Worm (Caenorhabditis elegans) whole organism, midembryonic: ENCODE measurements around the gene fbxa-1.
"Not testable (repeated sequence)": the region's sequence is repeated elsewhere in the genome, so short reads cannot be mapped to it uniquely, and the experiment has no call there.

Experiments
- T22C8.4 ChIP-seq: fragments of 200-800 bp; sonication (Bioruptor generic); IDR thresholded peaks from 2 replicates; pipeline ENCODE4 v1.3.6; 2022; ENCODE audit warnings: missing genetic modification characterization, missing compliant biosample characterization
- cog-1 ChIP-seq: sonication (generic microtip); optimal IDR thresholded peaks from 2 replicates; lab custom pipeline; 2016; ENCODE audit warnings: missing genetic modification characterization, missing compliant biosample characterization
- flt-1 ChIP-seq: fragments of 200-800 bp; sonication (Bioruptor generic); IDR thresholded peaks from 2 replicates; pipeline ENCODE4 v1.3.6; 2022; ENCODE audit warnings: missing genetic modification characterization, missing compliant biosample characterization
- klf-2 ChIP-seq: fragments of 200-800 bp; sonication (Bioruptor generic); conservative IDR thresholded peaks from 2 replicates; pipeline ENCODE4 v1.3.6; 2022; ENCODE audit warnings: missing genetic modification reagents, missing genetic modification characterization, missing compliant biosample characterization
- med-1 ChIP-seq: sonication (generic microtip); optimal IDR thresholded peaks from 2 replicates; lab custom pipeline; 2017; ENCODE audit warnings: missing genetic modification characterization, mild to moderate bottlenecking, missing compliant biosample characterization, antibody characterized with exemption, missing genetic modification reagents; ENCODE audit not compliant: insufficient read depth
- ref-1 ChIP-seq: fragments of 200-800 bp; sonication (Bioruptor generic); conservative IDR thresholded peaks from 2 replicates; pipeline ENCODE4 v1.3.6; 2022; ENCODE audit warnings: missing genetic modification reagents, missing genetic modification characterization, missing compliant biosample characterization
- tab-1 ChIP-seq: fragments of 200-800 bp; sonication (Bioruptor generic); IDR thresholded peaks from 2 replicates; pipeline ENCODE4 v1.3.6; 2022; ENCODE audit warnings: missing genetic modification characterization, missing compliant biosample characterization
- ztf-23 ChIP-seq: fragments of 200-800 bp; sonication (Bioruptor generic); IDR thresholded peaks from 2 replicates; pipeline ENCODE4 v1.3.6; 2022; ENCODE audit warnings: missing genetic modification reagents, missing genetic modification characterization, missing compliant biosample characterization
- ztf-29 ChIP-seq: fragments of 200-800 bp; sonication (Bioruptor generic); IDR thresholded peaks from 2 replicates; pipeline ENCODE4 v1.3.6; 2022; ENCODE audit warnings: missing genetic modification reagents, missing genetic modification characterization, missing compliant biosample characterization

fbxa-1 gene

DNA sequence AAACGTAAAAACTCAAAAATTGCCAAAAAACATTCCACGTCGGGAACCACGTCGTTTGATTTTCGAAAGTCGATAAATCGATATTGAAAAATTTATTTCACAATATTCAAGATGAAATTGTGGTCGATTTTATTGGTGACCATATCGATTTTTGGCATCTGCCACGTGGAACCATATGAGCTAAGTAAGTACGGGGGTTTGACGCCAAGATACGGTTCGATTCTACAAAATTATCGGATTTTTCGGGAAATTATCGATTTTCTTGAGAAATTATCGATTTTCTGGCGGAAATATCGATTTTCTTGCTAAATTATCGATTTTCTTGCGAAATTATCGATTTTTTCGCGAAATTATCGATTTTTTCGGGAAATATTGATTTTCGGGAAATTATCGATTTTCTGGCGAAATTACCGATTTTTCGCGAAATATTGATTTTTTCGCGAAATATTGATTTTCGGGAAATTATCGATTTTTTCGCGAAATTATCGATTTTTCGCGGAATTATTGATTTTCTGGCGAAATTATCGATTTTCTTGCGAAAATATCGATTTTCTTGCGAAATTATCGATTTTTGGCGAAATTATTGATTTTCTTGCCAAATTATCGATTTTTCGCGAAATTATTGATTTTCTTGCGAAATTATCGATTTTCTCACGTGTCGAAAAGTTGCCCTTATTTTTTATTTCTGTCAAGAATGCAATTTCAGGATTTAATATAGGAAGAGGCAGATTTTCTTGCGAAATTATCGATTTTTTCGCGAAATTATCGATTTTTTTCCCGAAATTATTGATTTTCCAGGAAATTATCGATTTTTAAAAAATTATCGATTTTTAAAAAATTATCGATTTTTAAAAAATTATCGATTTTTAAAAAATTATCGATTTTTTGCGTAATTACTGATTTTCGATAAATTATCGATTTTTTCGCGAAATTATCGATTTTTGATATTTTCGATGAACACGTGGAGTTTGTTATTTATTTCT, 25.7 kb downstream of the fbxa-1 start, which contains the start of gene Y54F10BM.3:
Gene Y54F10BM.3, plus strand, starts transcription at position 51 of the 983 bp plus-strand sequence.
- peak; percentile 98 for TF ChIP-seq T22C8.4 (GFP tag; lab: Robert Waterston, UW)
- TF ChIP-seq flt-1, result no peak
- no peak for TF ChIP-seq cog-1 (tag; lab: Kevin White, UChicago)
- TF ChIP-seq klf-2 (GFP tag; lab: Robert Waterston, UW), result no peak
- TF ChIP-seq ztf-29 (GFP tag; lab: Robert Waterston, UW), result no peak
- no peak for TF ChIP-seq ref-1 (GFP tag; lab: Robert Waterston, UW)

DNA sequence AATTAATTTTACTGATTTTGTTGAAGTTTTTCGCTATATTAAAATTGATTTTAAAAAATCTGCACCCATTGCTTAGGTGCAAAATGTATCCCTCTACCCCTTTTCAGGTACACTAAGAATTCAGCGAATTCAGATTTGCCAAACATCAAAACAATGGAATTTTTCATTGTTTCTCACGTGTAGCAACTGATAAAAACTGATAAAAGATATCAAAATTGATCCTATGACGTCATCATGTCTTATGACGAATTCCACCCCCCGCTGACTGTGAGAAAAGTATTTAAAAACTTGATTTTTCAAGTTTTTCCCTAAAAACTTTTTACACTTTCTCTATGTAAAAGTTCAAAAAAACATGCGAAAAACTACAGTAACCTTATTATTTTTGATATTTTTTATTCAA, 27.4 kb downstream of the fbxa-1 start, which contains the start of gene Y54F10BM.22:
Gene Y54F10BM.22, plus strand, starts transcription at position 331 of the 400 bp plus-strand sequence.
- TF ChIP-seq ztf-23 (no peak), ztf-29 (GFP tag; lab: Robert Waterston, UW) (no peak), ref-1 (GFP tag; lab: Robert Waterston, UW) (no peak), flt-1 (no peak), T22C8.4 (GFP tag; lab: Robert Waterston, UW) (no peak), tab-1 (GFP tag; lab: Robert Waterston, UW) (no peak), cog-1 (tag; lab: Kevin White, UChicago) (no peak)

DNA sequence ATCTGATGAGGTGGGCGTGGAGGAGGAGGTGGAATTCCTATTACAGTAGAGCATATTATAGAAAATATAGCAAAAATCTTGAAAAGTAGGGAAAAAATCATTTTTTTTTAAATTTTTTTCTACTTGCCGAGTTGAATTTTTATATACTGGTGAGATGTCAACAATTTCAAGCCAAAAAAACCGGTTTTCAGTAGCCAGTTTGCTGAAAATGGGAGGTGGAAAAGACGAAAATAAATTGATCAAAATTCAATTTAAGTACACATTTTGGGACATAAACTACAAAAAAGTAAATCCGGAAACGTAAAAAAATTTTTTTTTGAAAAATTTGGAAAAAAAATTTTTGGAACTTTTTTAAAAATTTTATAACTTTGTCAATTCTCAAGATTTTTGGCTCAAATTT, 28.5 kb downstream of the fbxa-1 start, which contains the start of gene Y54F10BM.23:
Gene Y54F10BM.23, minus strand, starts transcription at position 101 of the 400 bp plus-strand sequence.
- no peak for TF ChIP-seq klf-2 (GFP tag; lab: Robert Waterston, UW)
- TF ChIP-seq cog-1 (tag; lab: Kevin White, UChicago), result no peak
- no peak for TF ChIP-seq ztf-29 (GFP tag; lab: Robert Waterston, UW)
- TF ChIP-seq ref-1 (GFP tag; lab: Robert Waterston, UW), result no peak
- no peak for TF ChIP-seq ztf-23
- TF ChIP-seq T22C8.4 (GFP tag; lab: Robert Waterston, UW), result no peak
- no peak for TF ChIP-seq flt-1
- TF ChIP-seq tab-1 (GFP tag; lab: Robert Waterston, UW), result no peak
- TF ChIP-seq med-1, result no peak

DNA sequence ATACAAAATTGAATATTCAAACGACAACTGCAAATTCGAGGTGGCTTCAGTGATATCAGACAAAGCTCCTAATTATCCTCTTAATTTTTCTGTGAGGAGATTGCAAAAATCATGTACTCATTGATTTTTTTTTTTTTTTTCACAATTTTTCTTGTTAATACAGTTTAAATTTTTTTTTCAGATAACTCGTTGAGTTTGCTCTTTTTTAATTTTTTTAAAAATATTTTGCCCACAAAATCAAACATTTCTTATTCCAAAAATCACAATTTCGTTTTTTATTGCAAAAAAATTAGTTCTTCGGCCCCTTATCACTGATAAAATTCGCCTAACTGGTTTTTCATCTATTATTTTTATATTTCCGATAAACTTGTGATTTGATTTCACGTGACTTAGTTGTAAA, 31.1 kb downstream of the fbxa-1 start, which contains the start of gene Y54F10BM.21:
Gene Y54F10BM.21, plus strand, starts transcription at position 301 of the 400 bp plus-strand sequence.
- TF ChIP-seq med-1 (no peak), ref-1 (GFP tag; lab: Robert Waterston, UW) (no peak), ztf-29 (GFP tag; lab: Robert Waterston, UW) (no peak), tab-1 (GFP tag; lab: Robert Waterston, UW) (no peak), klf-2 (GFP tag; lab: Robert Waterston, UW) (no peak), T22C8.4 (GFP tag; lab: Robert Waterston, UW) (no peak)

DNA sequence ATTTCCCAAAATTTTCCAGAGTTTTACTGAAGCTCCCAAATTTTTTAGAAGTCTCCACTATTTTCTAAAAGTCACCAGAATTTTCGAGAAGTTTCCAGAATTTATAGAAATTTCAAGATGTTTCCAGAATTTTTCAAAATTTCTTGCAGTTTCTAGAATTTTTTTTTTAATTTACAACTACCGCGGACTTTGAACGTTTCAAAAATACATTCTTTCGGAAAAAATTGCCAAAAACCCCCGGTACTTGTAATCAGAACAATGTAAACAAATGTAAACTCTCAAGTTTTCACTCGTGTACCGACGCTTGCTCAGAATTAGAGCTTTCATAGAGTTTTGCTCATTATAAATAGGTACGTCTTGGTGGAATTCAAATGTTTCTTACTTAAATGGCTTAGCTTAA, 35.2 kb downstream of the fbxa-1 start, which contains the start of gene fbxa-39:
Gene fbxa-39, plus strand, starts transcription at position 301 of the 400 bp plus-strand sequence.
- TF ChIP-seq klf-2 (GFP tag; lab: Robert Waterston, UW), result no peak
- TF ChIP-seq cog-1 (tag; lab: Kevin White, UChicago), result no peak
- TF ChIP-seq tab-1 (GFP tag; lab: Robert Waterston, UW), result no peak
- TF ChIP-seq ztf-29 (GFP tag; lab: Robert Waterston, UW), result no peak
- no peak for TF ChIP-seq ztf-23
- no peak for TF ChIP-seq med-1

DNA sequence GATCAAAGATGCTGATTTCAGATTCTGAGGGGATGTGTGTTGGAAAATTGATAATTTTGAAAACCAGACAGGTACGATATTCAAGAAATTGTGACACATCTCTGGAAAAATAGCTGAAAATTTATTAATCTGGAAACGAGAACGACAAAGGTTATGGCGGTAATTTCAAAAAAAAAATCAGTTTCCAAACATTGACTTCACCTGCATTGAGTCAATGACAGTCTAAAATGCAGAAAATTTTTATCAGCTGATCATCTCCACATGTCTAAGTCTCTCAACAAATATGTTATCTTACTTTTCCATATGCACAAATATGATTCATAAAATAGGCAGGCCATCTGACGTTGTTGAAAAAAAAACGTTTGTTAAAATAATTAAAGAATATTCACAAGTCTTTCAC, 35.9 kb downstream of the fbxa-1 start, which contains the start of gene fbxa-48:
Gene fbxa-48, minus strand, starts transcription at position 101 of the 400 bp plus-strand sequence.
- TF ChIP-seq tab-1 (GFP tag; lab: Robert Waterston, UW) (no peak), T22C8.4 (GFP tag; lab: Robert Waterston, UW) (no peak), cog-1 (tag; lab: Kevin White, UChicago) (no peak), ztf-23 (no peak), flt-1 (no peak), ref-1 (GFP tag; lab: Robert Waterston, UW) (no peak), med-1 (no peak), ztf-29 (GFP tag; lab: Robert Waterston, UW) (no peak), klf-2 (GFP tag; lab: Robert Waterston, UW) (no peak)

DNA sequence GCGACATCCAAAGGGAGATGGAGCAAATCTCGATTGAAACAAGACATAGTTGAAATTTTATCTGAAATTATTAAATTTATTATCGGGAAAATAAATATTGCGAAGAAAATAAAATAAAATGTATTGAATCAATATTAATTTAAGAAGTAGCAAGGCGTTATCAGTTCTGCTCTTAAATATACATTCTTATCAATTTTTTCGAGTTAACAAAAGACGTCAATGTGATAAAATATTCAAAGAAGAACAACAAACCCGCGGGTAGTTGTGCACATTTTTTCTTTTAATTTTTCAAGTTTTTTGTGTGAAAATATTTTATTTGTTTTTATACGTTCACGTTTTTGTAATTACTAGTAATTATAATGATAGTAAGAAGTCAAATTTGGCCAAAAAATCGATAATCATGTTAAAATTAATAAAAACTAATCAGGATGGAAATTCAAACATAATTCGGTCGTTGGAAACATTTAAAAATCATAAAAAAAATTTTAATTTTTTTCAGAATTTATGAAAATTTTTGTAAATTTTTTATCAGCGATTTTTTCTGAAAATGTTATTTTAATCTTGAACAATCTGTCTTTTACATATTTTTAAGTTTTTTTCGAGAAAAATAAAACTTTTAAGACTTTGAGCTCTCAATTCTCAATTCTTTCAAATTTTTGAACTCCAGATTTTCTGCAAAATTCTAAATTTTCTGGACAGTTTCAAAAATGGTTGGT, 41.8 kb downstream of the fbxa-1 start, which contains the start of gene fbxa-9:
Gene fbxa-9, plus strand, starts transcription at position 666 of the 716 bp plus-strand sequence.
- TF ChIP-seq klf-2 (GFP tag; lab: Robert Waterston, UW), result no peak
- TF ChIP-seq T22C8.4 (GFP tag; lab: Robert Waterston, UW), result no peak
- TF ChIP-seq tab-1 (GFP tag; lab: Robert Waterston, UW), result no peak
- no peak for TF ChIP-seq flt-1
- no peak for TF ChIP-seq ztf-23
- no peak for TF ChIP-seq med-1
- no peak for TF ChIP-seq ref-1 (GFP tag; lab: Robert Waterston, UW)
- TF ChIP-seq cog-1 (tag; lab: Kevin White, UChicago), result no peak
- no peak for TF ChIP-seq ztf-29 (GFP tag; lab: Robert Waterston, UW)

DNA sequence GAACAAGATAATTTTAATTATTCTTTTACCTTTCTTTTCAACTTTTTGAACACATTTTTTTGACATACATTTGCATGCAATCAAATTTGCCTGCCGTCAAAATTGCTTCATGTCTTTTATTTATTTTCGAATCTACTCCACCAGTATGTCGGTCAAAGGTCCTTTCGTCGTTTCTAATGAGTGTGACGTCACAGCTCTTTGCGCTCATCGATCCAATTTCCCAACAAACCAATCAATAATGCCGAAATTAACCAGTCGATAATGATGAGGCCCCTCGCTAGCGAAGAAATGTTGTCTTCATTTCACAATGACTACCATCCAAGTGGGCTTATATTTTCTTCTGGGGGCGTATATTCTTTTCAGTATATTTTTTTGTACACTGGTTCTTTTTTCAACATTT, 45.0 kb downstream of the fbxa-1 start, which contains the start of gene Y54F10BM.6:
Gene Y54F10BM.6, plus strand, starts transcription at position 301 of the 400 bp plus-strand sequence.
- TF ChIP-seq ref-1 (GFP tag; lab: Robert Waterston, UW), result no peak

DNA sequence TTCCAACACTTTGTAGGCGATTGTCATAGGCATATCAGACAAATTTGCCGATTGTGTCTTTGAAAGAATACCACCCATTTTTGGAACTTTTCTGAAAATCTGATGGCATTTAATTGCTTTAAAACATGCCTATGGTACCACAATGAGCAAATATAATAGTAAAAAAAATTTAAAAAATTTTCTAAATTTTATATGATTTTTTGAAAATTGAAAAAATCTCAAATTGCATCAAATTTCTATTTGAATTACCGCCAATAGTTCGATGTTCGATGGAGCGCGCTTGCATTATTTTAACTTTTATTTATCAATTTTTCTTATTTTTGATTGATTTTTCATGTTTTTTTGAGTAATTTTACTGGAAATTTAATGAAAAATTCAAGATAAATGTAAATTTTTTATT, 46.6 kb downstream of the fbxa-1 start, which contains the start of gene fbxa-42:
Gene fbxa-42, minus strand, starts transcription at position 101 of the 400 bp plus-strand sequence.
- not testable (repeated sequence) for TF ChIP-seq T22C8.4 (GFP tag; lab: Robert Waterston, UW); flt-1; med-1
